Worm (Caenorhabditis elegans) whole organism, late embryonic: ENCODE measurements around the gene dhs-31.

ENCODE experiments used
- C08G9.2 ChIP-seq: sonication (generic microtip); optimal IDR thresholded peaks from 2 replicates; lab custom pipeline; 2016; ENCODE audit warnings: mild to moderate bottlenecking, missing genetic modification characterization, moderate library complexity, missing compliant biosample characterization
- F13H6.1 ChIP-seq: sonication (generic microtip); optimal IDR thresholded peaks from 2 replicates; lab custom pipeline; 2016; ENCODE audit warnings: missing genetic modification characterization, missing compliant biosample characterization
- K09A11.1 ChIP-seq: sonication (generic microtip); optimal IDR thresholded peaks from 2 replicates; lab custom pipeline; 2017; ENCODE audit warnings: antibody characterized with exemption, mild to moderate bottlenecking, missing genetic modification characterization, missing compliant biosample characterization; ENCODE audit not compliant: insufficient read depth
- ahr-1 ChIP-seq: sonication (generic microtip); optimal IDR thresholded peaks from 2 replicates; lab custom pipeline; 2016; ENCODE audit warnings: missing genetic modification characterization, missing compliant biosample characterization
- ama-1 ChIP-seq: fragments of 150-350 bp; optimal IDR thresholded peaks from 2 replicates; lab custom pipeline; 2014
- ceh-18 ChIP-seq: sonication (generic microtip); optimal IDR thresholded peaks from 2 replicates; lab custom pipeline; 2016; ENCODE audit warnings: missing genetic modification characterization, missing compliant biosample characterization
- ceh-19 ChIP-seq: fragments of 200-800 bp; sonication (Bioruptor generic); optimal IDR thresholded peaks from 2 replicates; lab custom pipeline; 2018; ENCODE audit warnings: mild to moderate bottlenecking, missing genetic modification characterization, missing compliant biosample characterization
- ceh-24 ChIP-seq: sonication (generic microtip); optimal IDR thresholded peaks from 2 replicates; lab custom pipeline; 2016; ENCODE audit warnings: mild to moderate bottlenecking, missing genetic modification characterization, missing compliant biosample characterization
- ceh-30 ChIP-seq: fragments of 150-350 bp; optimal IDR thresholded peaks from 2 replicates; lab custom pipeline; 2014; ENCODE audit warnings: missing biosample characterization, missing genetic modification characterization
- ceh-34 ChIP-seq: sonication (generic microtip); optimal IDR thresholded peaks from 2 replicates; lab custom pipeline; 2016; ENCODE audit warnings: mild to moderate bottlenecking, missing genetic modification characterization, missing compliant biosample characterization
- ceh-6 ChIP-seq: fragments of 200-800 bp; sonication (Bioruptor generic); optimal IDR thresholded peaks from 2 replicates; lab custom pipeline; 2018; ENCODE audit warnings: mild to moderate bottlenecking, missing genetic modification characterization, missing compliant biosample characterization
- ceh-9 ChIP-seq: sonication (generic microtip); optimal IDR thresholded peaks from 2 replicates; lab custom pipeline; 2016; ENCODE audit warnings: mild to moderate bottlenecking, missing genetic modification characterization, inconsistent platforms, missing compliant biosample characterization
- fax-1 ChIP-seq: sonication (generic microtip); optimal IDR thresholded peaks from 2 replicates; lab custom pipeline; 2016; ENCODE audit warnings: missing genotype, missing genetic modification characterization, missing compliant biosample characterization
- fkh-6 ChIP-seq: sonication (generic microtip); optimal IDR thresholded peaks from 2 replicates; lab custom pipeline; 2016; ENCODE audit warnings: missing genetic modification characterization, missing compliant biosample characterization
- hlh-13 ChIP-seq: fragments of 200-800 bp; sonication (Bioruptor generic); optimal IDR thresholded peaks from 2 replicates; lab custom pipeline; 2018; ENCODE audit warnings: mild to moderate bottlenecking, missing genetic modification characterization, missing compliant biosample characterization
- hlh-30 ChIP-seq: sonication (generic microtip); optimal IDR thresholded peaks from 2 replicates; lab custom pipeline; 2017; ENCODE audit warnings: antibody characterized with exemption, missing genetic modification characterization, missing compliant biosample characterization; ENCODE audit not compliant: insufficient read depth
- hlh-8 ChIP-seq: sonication (generic microtip); optimal IDR thresholded peaks from 2 replicates; lab custom pipeline; 2016; ENCODE audit warnings: missing genotype, missing genetic modification characterization, missing compliant biosample characterization
- lin-11 ChIP-seq: fragments of 200-800 bp; sonication (Bioruptor generic); optimal IDR thresholded peaks from 2 replicates; lab custom pipeline; 2018; ENCODE audit warnings: mild to moderate bottlenecking, missing genetic modification characterization, missing compliant biosample characterization
- madf-2 ChIP-seq: sonication (generic microtip); optimal IDR thresholded peaks from 2 replicates; lab custom pipeline; 2017; ENCODE audit warnings: missing genetic modification characterization, missing compliant biosample characterization
- mec-3 ChIP-seq: sonication (generic microtip); optimal IDR thresholded peaks from 2 replicates; lab custom pipeline; 2016; ENCODE audit warnings: borderline replicate concordance, missing genetic modification characterization, missing compliant biosample characterization
- nfya-1 ChIP-seq: sonication (generic microtip); optimal IDR thresholded peaks from 2 replicates; lab custom pipeline; 2017; ENCODE audit warnings: missing genetic modification characterization, mild to moderate bottlenecking, missing compliant biosample characterization, antibody characterized with exemption, moderate library complexity
- nhr-11 ChIP-seq: fragments of 150-350 bp; optimal IDR thresholded peaks from 2 replicates; lab custom pipeline; 2014; ENCODE audit warnings: missing biosample characterization, missing genetic modification characterization
- nhr-232 ChIP-seq: sonication (generic microtip); optimal IDR thresholded peaks from 2 replicates; lab custom pipeline; 2016; ENCODE audit warnings: missing genetic modification characterization, missing compliant biosample characterization
- npax-4 ChIP-seq: sonication (generic microtip); optimal IDR thresholded peaks from 2 replicates; lab custom pipeline; 2016; ENCODE audit warnings: missing genetic modification characterization, missing compliant biosample characterization
- pag-3 ChIP-seq: sonication (generic microtip); optimal IDR thresholded peaks from 2 replicates; lab custom pipeline; 2016; ENCODE audit warnings: missing compliant biosample characterization, missing genetic modification characterization, borderline replicate concordance
- pax-1 ChIP-seq: fragments of 150-350 bp; optimal IDR thresholded peaks from 2 replicates; lab custom pipeline; 2014; ENCODE audit warnings: missing biosample characterization, missing genetic modification characterization
- pha-2 ChIP-seq: sonication (generic microtip); optimal IDR thresholded peaks from 2 replicates; lab custom pipeline; 2017; ENCODE audit warnings: mild to moderate bottlenecking, missing genetic modification characterization, missing compliant biosample characterization
- pha-4 ChIP-seq: fragments of 150-350 bp; optimal IDR thresholded peaks from 2 replicates; lab custom pipeline; 2018; ENCODE audit warnings: missing biosample characterization, missing genetic modification reagents, missing genetic modification characterization
- pqm-1 ChIP-seq: sonication (generic microtip); optimal IDR thresholded peaks from 2 replicates; lab custom pipeline; 2016; ENCODE audit warnings: missing genetic modification characterization, missing compliant biosample characterization
- pros-1 ChIP-seq: fragments of 150-350 bp; optimal IDR thresholded peaks from 2 replicates; lab custom pipeline; 2014; ENCODE audit warnings: missing biosample characterization, missing genetic modification reagents, missing genetic modification characterization
- rnt-1 ChIP-seq: sonication (generic microtip); optimal IDR thresholded peaks from 2 replicates; lab custom pipeline; 2016; ENCODE audit warnings: missing genetic modification characterization, missing compliant biosample characterization
- sdc-2 ChIP-seq: sonication (generic microtip); optimal IDR thresholded peaks from 2 replicates; lab custom pipeline; 2016; ENCODE audit warnings: missing genotype, missing genetic modification characterization, missing compliant biosample characterization
- syd-9 ChIP-seq: sonication (generic microtip); optimal IDR thresholded peaks from 2 replicates; lab custom pipeline; 2016; ENCODE audit warnings: mild to moderate bottlenecking, missing genetic modification characterization, moderate library complexity, missing compliant biosample characterization
- tbx-2 ChIP-seq: sonication (generic microtip); optimal IDR thresholded peaks from 2 replicates; lab custom pipeline; 2016; ENCODE audit warnings: missing genetic modification characterization, missing compliant biosample characterization
- tbx-7 ChIP-seq: sonication (generic microtip); optimal IDR thresholded peaks from 2 replicates; lab custom pipeline; 2016; ENCODE audit warnings: missing genotype, missing genetic modification characterization, missing compliant biosample characterization
- ttx-3 ChIP-seq: sonication (generic microtip); optimal IDR thresholded peaks from 2 replicates; lab custom pipeline; 2016; ENCODE audit warnings: missing genetic modification reagents, missing genetic modification characterization, missing compliant biosample characterization
- unc-3 ChIP-seq, 2 experiments: fragments of 200-800 bp in 1 of 2; sonication (Bioruptor generic) in 1 of 2; sonication (generic microtip) in 1 of 2; conservative IDR thresholded peaks in 1 of 2; optimal IDR thresholded peaks in 1 of 2; 2 replicates each; pipeline versions ENCODE4 v1.3.6 to Lab custom; 2016 to 2022; ENCODE audit warnings: missing compliant biosample characterization in 2 of 2, missing genetic modification characterization in 2 of 2, missing genetic modification reagents in 1 of 2
- unc-42 ChIP-seq: sonication (generic microtip); optimal IDR thresholded peaks from 2 replicates; lab custom pipeline; 2016; ENCODE audit warnings: missing genotype, missing genetic modification characterization, missing compliant biosample characterization
- unc-55 ChIP-seq: sonication (generic microtip); optimal IDR thresholded peaks from 2 replicates; lab custom pipeline; 2017; ENCODE audit warnings: missing biosample characterization, missing genetic modification reagents, missing genetic modification characterization
- unc-86 ChIP-seq: sonication (generic microtip); optimal IDR thresholded peaks from 2 replicates; lab custom pipeline; 2016; ENCODE audit warnings: missing genetic modification characterization, missing compliant biosample characterization

The dhs-31 gene

ce11 chrIV:10048268-10048667, 7.6 kb upstream of the dhs-31 start:
- TF ChIP-seq unc-55 (GFP tag; lab: Kevin White, UChicago) (no peak), ahr-1 (tag; lab: Kevin White, UChicago) (no peak), fax-1 (tag; lab: Kevin White, UChicago) (no peak), hlh-30 (tag; lab: Kevin White, UChicago) (no peak), ttx-3 (tag; lab: Kevin White, UChicago) (no peak), unc-86 (tag; lab: Kevin White, UChicago) (no peak), madf-2 (no peak), tbx-7 (tag; lab: Kevin White, UChicago) (no peak)

- no peak for TF ChIP-seq fkh-6 (tag; lab: Kevin White, UChicago)
- TF ChIP-seq nfya-1 (tag; lab: Kevin White, UChicago) = no peak
- no peak for TF ChIP-seq ceh-30 (tag; lab: Kevin White, UChicago)
- no peak for TF ChIP-seq fax-1 (tag; lab: Kevin White, UChicago)
- TF ChIP-seq nhr-11 (tag; lab: Kevin White, UChicago) = no peak
- TF ChIP-seq tbx-2 (tag; lab: Kevin White, UChicago) = no peak
- TF ChIP-seq mec-3 (tag; lab: Kevin White, UChicago) = no peak
- TF ChIP-seq syd-9 (tag; lab: Kevin White, UChicago) = no peak
- no peak for TF ChIP-seq hlh-8 (tag; lab: Kevin White, UChicago)
- no peak for TF ChIP-seq npax-4 (tag; lab: Kevin White, UChicago)
- TF ChIP-seq ceh-18 (tag; lab: Kevin White, UChicago) = no peak
- TF ChIP-seq unc-42 (tag; lab: Kevin White, UChicago) = no peak
- no peak for TF ChIP-seq ceh-19
- no peak for TF ChIP-seq ceh-6 (GFP tag; lab: Kevin White, UChicago)
- TF ChIP-seq pag-3 (tag; lab: Kevin White, UChicago) = no peak
- no peak for TF ChIP-seq ceh-34 (tag; lab: Kevin White, UChicago)
- TF ChIP-seq ama-1 (lab: Kevin White, UChicago) = no peak
- no peak for TF ChIP-seq sdc-2
- TF ChIP-seq pqm-1 (tag; lab: Kevin White, UChicago) = no peak
Observed at ce11 chrIV:10047108-10047507, 6.4 kb upstream of the dhs-31 start, which contains the start of gene T04B2.3. TSS of gene T04B2.3 (plus strand) at chrIV:10047408.

ce11 chrIV:10046005-10046404, 5.3 kb upstream of the dhs-31 start:
- no peak for TF ChIP-seq ceh-24 (tag; lab: Kevin White, UChicago)
- TF ChIP-seq rnt-1 = no peak
- TF ChIP-seq ceh-9 (tag; lab: Kevin White, UChicago) = no peak
- no peak for TF ChIP-seq unc-42 (tag; lab: Kevin White, UChicago)
- TF ChIP-seq lin-11 (tag; lab: Kevin White, UChicago) = no peak
- no peak for TF ChIP-seq pha-2 (tag; lab: Kevin White, UChicago)
- no peak for TF ChIP-seq fkh-6 (tag; lab: Kevin White, UChicago)
- no peak for TF ChIP-seq nhr-232 (tag; lab: Kevin White, UChicago)
- TF ChIP-seq hlh-13 (GFP tag; lab: Kevin White, UChicago) = no peak
- no peak for TF ChIP-seq pros-1 (tag; lab: Kevin White, UChicago)
- TF ChIP-seq mec-3 (tag; lab: Kevin White, UChicago) = no peak
- TF ChIP-seq pax-1 (tag; lab: Kevin White, UChicago) = no peak

ce11 chrIV:10042881-10043280, 2.2 kb upstream of the dhs-31 start, which contains the start of gene frk-1:
TSS of gene frk-1 (plus strand) at chrIV:10043181.
- no peak for TF ChIP-seq F13H6.1 (tag; lab: Kevin White, UChicago)
- TF ChIP-seq C08G9.2 = no peak
- TF ChIP-seq pha-4 (tag; lab: Kevin White, UChicago) = no peak
- TF ChIP-seq fkh-6 (tag; lab: Kevin White, UChicago) = no peak
- TF ChIP-seq unc-3 (GFP tag; conservative IDR thresholded peaks at IDR 0.05; lab: Robert Waterston, UW) = no peak
- no peak for TF ChIP-seq unc-3 (tag; optimal IDR thresholded peaks at IDR 0.05; lab: Kevin White, UChicago)
- TF ChIP-seq K09A11.1 (tag; lab: Kevin White, UChicago) = no peak
- TF ChIP-seq unc-55 (GFP tag; lab: Kevin White, UChicago) = no peak
- no peak for TF ChIP-seq madf-2
- TF ChIP-seq nhr-232 (tag; lab: Kevin White, UChicago) = no peak
- TF ChIP-seq unc-86 (tag; lab: Kevin White, UChicago) = no peak
